Worm (Caenorhabditis elegans) whole organism, late embryonic: ENCODE results near the gene T26A8.4.

Experiments used
- K02D7.2 ChIP-seq: sonication (generic microtip); optimal IDR thresholded peaks from 2 replicates; lab custom pipeline; 2017; ENCODE audit warnings: mild to moderate bottlenecking, missing genetic modification characterization, missing compliant biosample characterization
- T23F11.4 ChIP-seq: fragments of 200-800 bp; sonication (Bioruptor generic); optimal IDR thresholded peaks from 2 replicates; lab custom pipeline; 2018; ENCODE audit warnings: mild to moderate bottlenecking, missing genetic modification characterization, missing compliant biosample characterization
- ama-1 ChIP-seq: fragments of 150-350 bp; optimal IDR thresholded peaks from 2 replicates; lab custom pipeline; 2014
- ceh-30 ChIP-seq: fragments of 150-350 bp; optimal IDR thresholded peaks from 2 replicates; lab custom pipeline; 2014; ENCODE audit warnings: missing biosample characterization, missing genetic modification characterization
- ceh-34 ChIP-seq: sonication (generic microtip); optimal IDR thresholded peaks from 2 replicates; lab custom pipeline; 2016; ENCODE audit warnings: mild to moderate bottlenecking, missing genetic modification characterization, missing compliant biosample characterization
- ceh-6 ChIP-seq: fragments of 200-800 bp; sonication (Bioruptor generic); optimal IDR thresholded peaks from 2 replicates; lab custom pipeline; 2018; ENCODE audit warnings: mild to moderate bottlenecking, missing genetic modification characterization, missing compliant biosample characterization
- ceh-9 ChIP-seq: sonication (generic microtip); optimal IDR thresholded peaks from 2 replicates; lab custom pipeline; 2016; ENCODE audit warnings: mild to moderate bottlenecking, missing genetic modification characterization, inconsistent platforms, missing compliant biosample characterization
- che-1 ChIP-seq: sonication (generic microtip); optimal IDR thresholded peaks from 2 replicates; lab custom pipeline; 2016; ENCODE audit warnings: mild to moderate bottlenecking, missing genetic modification characterization, missing compliant biosample characterization
- dmd-4 ChIP-seq: sonication (generic microtip); optimal IDR thresholded peaks from 2 replicates; lab custom pipeline; 2016; ENCODE audit warnings: borderline replicate concordance, missing genetic modification characterization, missing compliant biosample characterization
- dve-1 ChIP-seq: sonication (generic microtip); optimal IDR thresholded peaks from 2 replicates; lab custom pipeline; 2017; ENCODE audit warnings: antibody characterized with exemption, mild to moderate bottlenecking, missing genetic modification characterization, missing compliant biosample characterization
- elt-2 ChIP-seq: sonication (generic microtip); optimal IDR thresholded peaks from 2 replicates; lab custom pipeline; 2016; ENCODE audit warnings: missing genetic modification reagents, missing genetic modification characterization, missing compliant biosample characterization
- ets-4 ChIP-seq: sonication (generic microtip); optimal IDR thresholded peaks from 2 replicates; lab custom pipeline; 2016; ENCODE audit warnings: missing genetic modification characterization, missing compliant biosample characterization
- eyg-1 ChIP-seq: sonication (generic microtip); optimal IDR thresholded peaks from 2 replicates; lab custom pipeline; 2016; ENCODE audit warnings: missing genotype, missing genetic modification characterization, missing compliant biosample characterization
- fkh-10 ChIP-seq: fragments of 150-350 bp; optimal IDR thresholded peaks from 2 replicates; lab custom pipeline; 2014; ENCODE audit warnings: missing biosample characterization, missing genetic modification reagents, missing genetic modification characterization
- hlh-30 ChIP-seq: sonication (generic microtip); optimal IDR thresholded peaks from 2 replicates; lab custom pipeline; 2017; ENCODE audit warnings: antibody characterized with exemption, missing genetic modification characterization, missing compliant biosample characterization; ENCODE audit not compliant: insufficient read depth
- hlh-6 ChIP-seq: sonication (generic microtip); optimal IDR thresholded peaks from 2 replicates; lab custom pipeline; 2016; ENCODE audit warnings: missing genotype, missing genetic modification characterization, missing compliant biosample characterization
- lim-6 ChIP-seq: sonication (generic microtip); optimal IDR thresholded peaks from 2 replicates; lab custom pipeline; 2016; ENCODE audit warnings: missing genetic modification characterization, missing compliant biosample characterization
- madf-2 ChIP-seq: sonication (generic microtip); optimal IDR thresholded peaks from 2 replicates; lab custom pipeline; 2017; ENCODE audit warnings: missing genetic modification characterization, missing compliant biosample characterization
- mec-3 ChIP-seq: sonication (generic microtip); optimal IDR thresholded peaks from 2 replicates; lab custom pipeline; 2016; ENCODE audit warnings: borderline replicate concordance, missing genetic modification characterization, missing compliant biosample characterization
- nfya-1 ChIP-seq: sonication (generic microtip); optimal IDR thresholded peaks from 2 replicates; lab custom pipeline; 2017; ENCODE audit warnings: missing genetic modification characterization, mild to moderate bottlenecking, missing compliant biosample characterization, antibody characterized with exemption, moderate library complexity
- npax-4 ChIP-seq: sonication (generic microtip); optimal IDR thresholded peaks from 2 replicates; lab custom pipeline; 2016; ENCODE audit warnings: missing genetic modification characterization, missing compliant biosample characterization
- odd-2 ChIP-seq: sonication (generic microtip); optimal IDR thresholded peaks from 2 replicates; lab custom pipeline; 2017; ENCODE audit warnings: antibody characterized with exemption, mild to moderate bottlenecking, missing genetic modification characterization, missing compliant biosample characterization
- pqm-1 ChIP-seq: sonication (generic microtip); optimal IDR thresholded peaks from 2 replicates; lab custom pipeline; 2016; ENCODE audit warnings: missing genetic modification characterization, missing compliant biosample characterization
- pros-1 ChIP-seq: fragments of 150-350 bp; optimal IDR thresholded peaks from 2 replicates; lab custom pipeline; 2014; ENCODE audit warnings: missing biosample characterization, missing genetic modification reagents, missing genetic modification characterization
- ref-2 ChIP-seq: sonication (generic microtip); optimal IDR thresholded peaks from 2 replicates; lab custom pipeline; 2016; ENCODE audit warnings: missing genetic modification characterization, missing compliant biosample characterization
- rnt-1 ChIP-seq: sonication (generic microtip); optimal IDR thresholded peaks from 2 replicates; lab custom pipeline; 2016; ENCODE audit warnings: missing genetic modification characterization, missing compliant biosample characterization
- sox-2 ChIP-seq: fragments of 200-800 bp; sonication (Bioruptor generic); IDR thresholded peaks from 2 replicates; pipeline ENCODE4 v1.3.6; 2022; ENCODE audit warnings: missing genetic modification reagents, missing genetic modification characterization, missing compliant biosample characterization
- ttx-3 ChIP-seq: sonication (generic microtip); optimal IDR thresholded peaks from 2 replicates; lab custom pipeline; 2016; ENCODE audit warnings: missing genetic modification reagents, missing genetic modification characterization, missing compliant biosample characterization
- unc-55 ChIP-seq: sonication (generic microtip); optimal IDR thresholded peaks from 2 replicates; lab custom pipeline; 2017; ENCODE audit warnings: missing biosample characterization, missing genetic modification reagents, missing genetic modification characterization

Gene T26A8.4

DNA sequence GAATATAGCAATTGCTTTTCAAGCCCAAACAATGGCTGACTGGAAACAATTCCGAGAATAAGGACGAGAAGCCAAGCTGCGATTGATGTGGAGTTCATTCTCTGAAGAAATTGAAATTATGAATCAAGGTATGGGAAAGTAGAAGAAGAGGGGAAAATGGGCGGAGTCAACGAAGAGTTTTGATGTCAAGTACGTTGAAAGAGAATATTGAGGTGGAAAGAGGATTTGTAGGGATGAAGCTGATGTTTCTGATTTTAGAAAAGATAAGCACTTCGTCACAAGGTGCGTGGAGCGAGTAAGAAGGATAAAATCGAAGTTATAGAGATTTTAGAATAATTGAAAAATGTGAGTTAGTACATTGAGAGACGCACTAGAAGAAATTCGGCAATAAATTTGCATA lies 50.0 kb downstream of the T26A8.4 start, which contains the start of gene D2096.9:
D2096.9 (minus strand) TSS at position 101 of the 400 bp plus-strand sequence.
- TF ChIP-seq dve-1 (tag; lab: Kevin White, UChicago) (no peak), ets-4 (tag; lab: Kevin White, UChicago) (no peak), hlh-6 (tag; lab: Kevin White, UChicago) (no peak), ama-1 (lab: Kevin White, UChicago) (no peak), unc-55 (GFP tag; lab: Kevin White, UChicago) (no peak), npax-4 (tag; lab: Kevin White, UChicago) (no peak), ttx-3 (tag; lab: Kevin White, UChicago) (no peak), pros-1 (tag; lab: Kevin White, UChicago) (no peak), ref-2 (tag; lab: Kevin White, UChicago) (no peak), sox-2 (GFP tag; lab: Robert Waterston, UW) (no peak), rnt-1 (tag; lab: Kevin White, UChicago) (no peak), ceh-6 (GFP tag; lab: Kevin White, UChicago) (no peak), che-1 (no peak), ceh-9 (tag; lab: Kevin White, UChicago) (no peak), nfya-1 (tag; lab: Kevin White, UChicago) (no peak), madf-2 (tag; lab: Kevin White, UChicago) (no peak)

DNA sequence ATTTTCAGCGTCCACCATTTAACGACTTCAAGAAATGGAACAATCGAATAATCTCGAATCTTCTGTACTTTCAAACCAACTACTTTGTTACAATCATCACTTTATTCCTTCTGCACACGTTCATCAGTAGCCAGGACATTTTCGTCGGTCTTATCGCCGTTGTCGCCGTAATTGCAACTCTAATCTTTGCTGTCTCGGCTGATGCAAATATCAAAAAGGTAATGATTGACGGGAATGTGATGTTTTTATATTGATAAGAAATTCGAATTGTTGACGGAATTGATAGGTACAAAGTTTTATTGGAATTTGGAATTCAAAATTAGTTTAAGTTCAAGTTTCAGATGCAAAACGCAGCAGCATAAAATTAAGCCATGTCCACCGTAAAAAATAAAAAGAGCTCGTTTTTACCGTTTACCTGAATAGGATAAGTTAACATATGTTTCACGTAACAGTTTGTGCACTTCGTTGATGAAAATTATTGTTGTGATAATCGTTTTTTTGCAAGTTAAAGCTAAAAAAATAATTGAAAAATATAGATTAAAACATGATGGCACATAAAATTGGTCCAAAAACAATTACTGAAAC lies 52.3 kb downstream of the T26A8.4 start:
- TF ChIP-seq T23F11.4 (no peak), elt-2 (tag; lab: Kevin White, UChicago) (peak; percentile 87), dmd-4 (tag; lab: Kevin White, UChicago) (no peak), pqm-1 (tag; lab: Kevin White, UChicago) (no peak)

- TF ChIP-seq hlh-30 (tag; lab: Kevin White, UChicago) (no peak), mec-3 (tag; lab: Kevin White, UChicago) (no peak), hlh-6 (tag; lab: Kevin White, UChicago) (no peak), ref-2 (tag; lab: Kevin White, UChicago) (no peak), K02D7.2 (tag; lab: Kevin White, UChicago) (no peak), rnt-1 (tag; lab: Kevin White, UChicago) (no peak), eyg-1 (tag; lab: Kevin White, UChicago) (no peak), T23F11.4 (no peak), fkh-10 (GFP tag; lab: Kevin White, UChicago) (no peak), odd-2 (tag; lab: Kevin White, UChicago) (no peak), ceh-34 (tag; lab: Kevin White, UChicago) (no peak)
Measured at ce11 chrIV:8379683-8380082, 53.0 kb downstream of the T26A8.4 start, which contains the start of gene praf-3. praf-3 (plus strand) TSS chrIV:8379983.

- TF ChIP-seq lim-6 (tag; lab: Kevin White, UChicago) = no peak
- TF ChIP-seq nfya-1 (tag; lab: Kevin White, UChicago) = peak; percentile 40
- TF ChIP-seq elt-2 (tag; lab: Kevin White, UChicago) = peak; percentile 11
- TF ChIP-seq ceh-30 (tag; lab: Kevin White, UChicago) = no peak
Measured at ce11 chrIV:8379278-8379677, 53.4 kb downstream of the T26A8.4 start, which contains the start of gene nap-1. nap-1 (minus strand) TSS chrIV:8379319.
